Worm (Caenorhabditis elegans) whole organism, L4 larva: ENCODE data around the gene rpn-6.2.

Experiments used
- F26F4.8 ChIP-seq: fragments of 200-800 bp; sonication (Bioruptor generic); conservative IDR thresholded peaks from 2 replicates; pipeline ENCODE4 v1.3.6; 2022; ENCODE audit warnings: missing genetic modification characterization, missing compliant biosample characterization
- F37D6.2 ChIP-seq: sonication (generic microtip); optimal IDR thresholded peaks from 2 replicates; lab custom pipeline; 2016; ENCODE audit warnings: mild to moderate bottlenecking, missing genetic modification characterization, missing compliant biosample characterization
- Y48G9A.11 ChIP-seq: fragments of 200-800 bp; sonication (Bioruptor generic); IDR thresholded peaks from 2 replicates; pipeline ENCODE4 v1.3.6; 2022; ENCODE audit warnings: missing genetic modification reagents, missing genetic modification characterization, missing compliant biosample characterization
- ZK337.2 ChIP-seq: fragments of 200-800 bp; sonication (Bioruptor generic); IDR thresholded peaks from 2 replicates; pipeline ENCODE4 v1.3.6; 2022; ENCODE audit warnings: missing genetic modification reagents, missing genetic modification characterization, missing compliant biosample characterization
- ZK546.5 ChIP-seq, 2 experiments: sonication (generic microtip); optimal IDR thresholded peaks; 2 replicates each; lab custom pipeline; 2017; ENCODE audit warnings: missing biosample characterization in 2 of 2, missing genetic modification characterization in 2 of 2
- ceh-28 ChIP-seq: fragments of 150-350 bp; optimal IDR thresholded peaks from 2 replicates; lab custom pipeline; 2014; ENCODE audit warnings: missing biosample characterization, missing genetic modification reagents, missing genetic modification characterization
- ceh-62 ChIP-seq: sonication (generic microtip); optimal IDR thresholded peaks from 2 replicates; lab custom pipeline; 2017; ENCODE audit warnings: missing biosample characterization, missing genetic modification characterization
- ceh-82 ChIP-seq: sonication (generic microtip); optimal IDR thresholded peaks from 2 replicates; lab custom pipeline; 2017; ENCODE audit warnings: missing biosample characterization, missing genetic modification characterization
- ces-1 ChIP-seq: fragments of 150-350 bp; sonication (generic microtip); optimal IDR thresholded peaks from 4 replicates; lab custom pipeline; 2014; ENCODE audit warnings: missing biosample characterization, missing genetic modification reagents, missing genetic modification characterization
- ctbp-1 ChIP-seq: fragments of 200-800 bp; sonication (Bioruptor generic); IDR thresholded peaks from 2 replicates; pipeline ENCODE4 v1.3.6; 2022; ENCODE audit warnings: missing genetic modification reagents, missing genetic modification characterization, missing compliant biosample characterization
- daf-8 ChIP-seq: fragments of 200-800 bp; sonication (Bioruptor generic); IDR thresholded peaks from 2 replicates; pipeline ENCODE4 v1.3.6; 2022; ENCODE audit warnings: missing genetic modification characterization, missing compliant biosample characterization
- dmd-6 ChIP-seq: fragments of 200-800 bp; sonication (Bioruptor generic); IDR thresholded peaks from 2 replicates; pipeline ENCODE4 v1.3.6; 2022; ENCODE audit warnings: missing genetic modification reagents, missing genetic modification characterization, missing compliant biosample characterization
- dmd-8 ChIP-seq: fragments of 200-800 bp; sonication (Bioruptor generic); IDR thresholded peaks from 2 replicates; pipeline ENCODE4 v1.3.6; 2022; ENCODE audit warnings: missing genetic modification characterization, missing compliant biosample characterization
- dve-1 ChIP-seq: sonication (generic microtip); optimal IDR thresholded peaks from 2 replicates; lab custom pipeline; 2017; ENCODE audit warnings: antibody characterized with exemption, mild to moderate bottlenecking, missing genetic modification characterization, missing compliant biosample characterization; ENCODE audit not compliant: insufficient read depth
- egl-43 ChIP-seq: fragments of 200-800 bp; sonication (Bioruptor generic); IDR thresholded peaks from 2 replicates; pipeline ENCODE4 v1.3.6; 2022; ENCODE audit warnings: missing genetic modification reagents, missing genetic modification characterization, missing compliant biosample characterization
- fkh-10 ChIP-seq: fragments of 150-350 bp; optimal IDR thresholded peaks from 2 replicates; lab custom pipeline; 2014; ENCODE audit warnings: missing biosample characterization, missing genetic modification reagents, missing genetic modification characterization
- fos-1 ChIP-seq: fragments of 150-350 bp; optimal IDR thresholded peaks from 2 replicates; lab custom pipeline; 2014; ENCODE audit warnings: missing biosample characterization, missing genetic modification characterization
- hif-1 ChIP-seq, 2 experiments: sonication (generic microtip); optimal IDR thresholded peaks; 2 replicates each; lab custom pipeline; 2016 to 2017; ENCODE audit warnings: missing compliant biosample characterization in 2 of 2, missing genetic modification characterization in 2 of 2, missing genetic modification reagents in 2 of 2, missing genotype in 2 of 2, mild to moderate bottlenecking in 1 of 2
- hlh-11 ChIP-seq: fragments of 200-800 bp; sonication (Bioruptor generic); optimal IDR thresholded peaks from 2 replicates; lab custom pipeline; 2018; ENCODE audit warnings: mild to moderate bottlenecking, missing genetic modification characterization, missing compliant biosample characterization
- hlh-30 ChIP-seq: sonication (generic microtip); optimal IDR thresholded peaks from 2 replicates; lab custom pipeline; 2017; ENCODE audit warnings: antibody characterized with exemption, mild to moderate bottlenecking, missing genetic modification characterization, missing compliant biosample characterization; ENCODE audit not compliant: insufficient read depth
- hmg-1.1 ChIP-seq: fragments of 200-800 bp; sonication (Bioruptor generic); IDR thresholded peaks from 2 replicates; pipeline ENCODE4 v1.3.6; 2022; ENCODE audit warnings: missing genetic modification reagents, missing genetic modification characterization, missing compliant biosample characterization
- lim-7 ChIP-seq: fragments of 200-800 bp; sonication (Bioruptor generic); IDR thresholded peaks from 2 replicates; pipeline ENCODE4 v1.3.6; 2022; ENCODE audit warnings: missing genetic modification characterization, missing compliant biosample characterization
- lsy-2 ChIP-seq, 2 experiments: fragments of 150-350 bp in 1 of 2; sonication (generic microtip) in 1 of 2; optimal IDR thresholded peaks; 2 replicates each; lab custom pipeline; 2014 to 2017; ENCODE audit warnings: missing biosample characterization in 2 of 2, missing genetic modification characterization in 2 of 2
- madf-5 ChIP-seq, 2 experiments: fragments of 200-800 bp; sonication (Bioruptor generic); IDR thresholded peaks; 2 replicates each; pipeline ENCODE4 v1.3.6; 2022; ENCODE audit warnings: missing compliant biosample characterization in 2 of 2, missing genetic modification characterization in 2 of 2
- mdl-1 ChIP-seq, 2 experiments: fragments of 150-350 bp in 1 of 2; sonication (generic microtip) in 1 of 2; optimal IDR thresholded peaks; 2 replicates each; lab custom pipeline; 2014 to 2017; ENCODE audit warnings: missing biosample characterization in 2 of 2, missing genetic modification characterization in 2 of 2
- mep-1 ChIP-seq: fragments of 150-350 bp; sonication (generic microtip); optimal IDR thresholded peaks from 3 replicates; lab custom pipeline; 2014; ENCODE audit warnings: missing biosample characterization, missing genetic modification characterization
- mes-2 ChIP-seq: sonication (generic microtip); optimal IDR thresholded peaks from 2 replicates; lab custom pipeline; 2016; ENCODE audit warnings: missing genotype, mild to moderate bottlenecking, missing genetic modification characterization, missing compliant biosample characterization; ENCODE audit not compliant: poor library complexity, severe bottlenecking
- mxl-3 ChIP-seq: fragments of 200-800 bp; sonication (Bioruptor generic); optimal IDR thresholded peaks from 2 replicates; lab custom pipeline; 2018; ENCODE audit warnings: mild to moderate bottlenecking, missing genetic modification characterization, missing compliant biosample characterization
- nhr-10 ChIP-seq: fragments of 150-350 bp; optimal IDR thresholded peaks from 2 replicates; lab custom pipeline; 2014; ENCODE audit warnings: missing biosample characterization, missing genetic modification characterization
- nhr-11 ChIP-seq: fragments of 150-350 bp; optimal IDR thresholded peaks from 2 replicates; lab custom pipeline; 2014; ENCODE audit warnings: missing biosample characterization, missing genetic modification characterization
- nhr-25 ChIP-seq: sonication (generic microtip); optimal IDR thresholded peaks from 2 replicates; lab custom pipeline; 2017; ENCODE audit warnings: missing genetic modification characterization, mild to moderate bottlenecking, missing compliant biosample characterization, antibody characterized with exemption, moderate library complexity, borderline replicate concordance; ENCODE audit not compliant: insufficient read depth
- nhr-28 ChIP-seq: fragments of 150-350 bp; optimal IDR thresholded peaks from 2 replicates; lab custom pipeline; 2014; ENCODE audit warnings: missing biosample characterization, missing genetic modification characterization
- nhr-76 ChIP-seq: fragments of 150-350 bp; optimal IDR thresholded peaks from 2 replicates; lab custom pipeline; 2014; ENCODE audit warnings: missing biosample characterization, missing genetic modification characterization
- pha-4 ChIP-seq, 2 experiments: fragments of 150-350 bp in 1 of 2; fragments of 200-800 bp in 1 of 2; sonication (Bioruptor generic) in 1 of 2; IDR thresholded peaks in 1 of 2; optimal IDR thresholded peaks in 1 of 2; 2 replicates each; pipeline versions ENCODE4 v1.3.6 to Lab custom; 2014 to 2022; ENCODE audit warnings: missing genetic modification characterization in 2 of 2, missing genetic modification reagents in 2 of 2, missing biosample characterization in 1 of 2, missing compliant biosample characterization in 1 of 2
- rbr-2 ChIP-seq: sonication (generic microtip); optimal IDR thresholded peaks from 2 replicates; lab custom pipeline; 2016; ENCODE audit warnings: missing genotype, missing genetic modification characterization, missing compliant biosample characterization
- set-16 ChIP-seq: fragments of 200-800 bp; sonication (Bioruptor generic); IDR thresholded peaks from 2 replicates; pipeline ENCODE4 v1.3.6; 2022; ENCODE audit warnings: missing genetic modification reagents, missing genetic modification characterization, missing compliant biosample characterization
- snpc-1.2 ChIP-seq: fragments of 200-800 bp; sonication (Bioruptor generic); IDR thresholded peaks from 2 replicates; pipeline ENCODE4 v1.3.6; 2022; ENCODE audit warnings: missing genetic modification reagents, missing genetic modification characterization, missing compliant biosample characterization
- snpc-4 ChIP-seq: fragments of 150-350 bp; optimal IDR thresholded peaks from 2 replicates; lab custom pipeline; 2014; ENCODE audit warnings: missing biosample characterization, missing genetic modification characterization
- spr-3 ChIP-seq: fragments of 200-800 bp; sonication (Bioruptor generic); optimal IDR thresholded peaks from 2 replicates; lab custom pipeline; 2018; ENCODE audit warnings: mild to moderate bottlenecking, missing genetic modification characterization, missing compliant biosample characterization
- tra-1 ChIP-seq: fragments of 200-800 bp; sonication (Bioruptor generic); IDR thresholded peaks from 2 replicates; pipeline ENCODE4 v1.3.6; 2022; ENCODE audit warnings: missing genetic modification reagents, missing genetic modification characterization, missing compliant biosample characterization
- unc-62 ChIP-seq, 3 experiments: fragments of 150-350 bp in 1 of 3; sonication (generic microtip); optimal IDR thresholded peaks in 2 of 3; peaks in 1 of 3; 1 replicate in 1 of 3; 2 replicates in 2 of 3; lab custom pipeline; 2014 to 2017; ENCODE audit warnings: missing biosample characterization in 3 of 3, missing genetic modification characterization in 3 of 3, missing genetic modification reagents in 3 of 3, missing genotype in 1 of 3
- vab-7 ChIP-seq: fragments of 200-800 bp; sonication (Bioruptor generic); IDR thresholded peaks from 2 replicates; pipeline ENCODE4 v1.3.6; 2022; ENCODE audit warnings: missing genetic modification reagents, missing genetic modification characterization, missing compliant biosample characterization
- zag-1 ChIP-seq: fragments of 150-350 bp; optimal IDR thresholded peaks from 2 replicates; lab custom pipeline; 2014; ENCODE audit warnings: missing biosample characterization, missing genetic modification characterization
- zfp-2 ChIP-seq: sonication (generic microtip); optimal IDR thresholded peaks from 2 replicates; lab custom pipeline; 2016; ENCODE audit warnings: mild to moderate bottlenecking, missing genetic modification characterization, missing compliant biosample characterization
- zfp-3 ChIP-seq: fragments of 200-800 bp; sonication (Bioruptor generic); conservative IDR thresholded peaks from 2 replicates; pipeline ENCODE4 v1.3.6; 2022; ENCODE audit warnings: missing genetic modification reagents, missing genetic modification characterization, missing compliant biosample characterization
- zip-2 ChIP-seq: fragments of 150-350 bp; optimal IDR thresholded peaks from 2 replicates; lab custom pipeline; 2014; ENCODE audit warnings: missing biosample characterization, missing genetic modification characterization
- ztf-11 ChIP-seq: fragments of 150-350 bp; optimal IDR thresholded peaks from 2 replicates; lab custom pipeline; 2014; ENCODE audit warnings: missing biosample characterization, missing genetic modification characterization
- ztf-7 ChIP-seq: fragments of 150-350 bp; optimal IDR thresholded peaks from 2 replicates; lab custom pipeline; 2014; ENCODE audit warnings: missing biosample characterization, missing genetic modification characterization

Gene rpn-6.2

ce11 chrIII:8983135-8983534, 18.7 kb downstream of the rpn-6.2 start:
- TF ChIP-seq egl-43 (GFP tag; lab: Robert Waterston, UW) (no peak), nhr-76 (no peak), tra-1 (GFP tag; lab: Robert Waterston, UW) (no peak), ceh-82 (tag; lab: Kevin White, UChicago) (no peak), madf-5 (GFP tag; IDR thresholded peaks at IDR 0.05; lab: Robert Waterston, UW) (no peak), zip-2 (tag; lab: Kevin White, UChicago) (no peak), lsy-2 (tag; optimal IDR thresholded peaks at IDR 0.05; lab: Kevin White, UChicago) (no peak), vab-7 (GFP tag; lab: Robert Waterston, UW) (no peak), dmd-8 (GFP tag; lab: Robert Waterston, UW) (no peak), snpc-1.2 (GFP tag; lab: Robert Waterston, UW) (no peak), nhr-28 (peak; percentile 19), Y48G9A.11 (GFP tag; lab: Robert Waterston, UW) (no peak), pha-4 (GFP tag; IDR thresholded peaks at IDR 0.05; lab: Robert Waterston, UW) (no peak), pha-4 (tag; optimal IDR thresholded peaks at IDR 0.05; lab: Kevin White, UChicago) (no peak), dmd-6 (GFP tag; lab: Robert Waterston, UW) (no peak; the same call in 1 of the 2 replicates), snpc-4 (tag; lab: Kevin White, UChicago) (no peak), zfp-2 (no peak), ZK546.5 (tag; optimal IDR thresholded peaks at IDR 0.05; lab: Kevin White, UChicago) (no peak), mdl-1 (tag; optimal IDR thresholded peaks at IDR 0.05; lab: Kevin White, UChicago) (no peak), mxl-3 (GFP tag; lab: Kevin White, UChicago) (peak; percentile 6), ctbp-1 (GFP tag; lab: Robert Waterston, UW) (0 out of 2 replicates have a peak, but pooled peaks have one; percentile 11), daf-8 (GFP tag; lab: Robert Waterston, UW) (no peak), nhr-10 (tag; lab: Kevin White, UChicago) (no peak), F26F4.8 (GFP tag; lab: Robert Waterston, UW) (no peak), fos-1 (tag; lab: Kevin White, UChicago) (no peak), spr-3 (GFP tag; lab: Kevin White, UChicago) (no peak), unc-62 (GFP tag; optimal IDR thresholded peaks at IDR 0.05 in 1 of 2; lab: Kevin White, UChicago) (peak in 1 of 2 experiments; percentile 96), unc-62 (tag; optimal IDR thresholded peaks at IDR 0.05; lab: Kevin White, UChicago) (no peak), ceh-62 (no peak), fkh-10 (GFP tag; lab: Kevin White, UChicago) (no peak), F37D6.2 (tag; lab: Kevin White, UChicago) (no peak), ztf-11 (tag; lab: Kevin White, UChicago) (no peak), zfp-3 (GFP tag; lab: Robert Waterston, UW) (no peak), zag-1 (tag; lab: Kevin White, UChicago) (no peak), nhr-25 (tag; lab: Kevin White, UChicago) (peak; percentile 41), ZK337.2 (GFP tag; lab: Robert Waterston, UW) (no peak), ceh-28 (tag; lab: Kevin White, UChicago) (no peak)

- TF ChIP-seq set-16 (GFP tag; lab: Robert Waterston, UW) (peak; percentile 39), mep-1 (tag; lab: Kevin White, UChicago) (peak; percentile 62), lim-7 (GFP tag; lab: Robert Waterston, UW) (no peak), lsy-2 (tag; optimal IDR thresholded peaks at IDR 0.05; lab: Kevin White, UChicago) (peak in 1 of 2 experiments; percentile 76), ztf-7 (tag; lab: Kevin White, UChicago) (no peak), nhr-28 (peak; percentile 14), rbr-2 (tag; lab: Kevin White, UChicago) (peak; percentile 52), hlh-11 (peak; percentile 54), nhr-11 (tag; lab: Kevin White, UChicago) (peak; percentile 41), hlh-30 (tag; lab: Kevin White, UChicago) (peak; percentile 32), fos-1 (tag; lab: Kevin White, UChicago) (no peak), hif-1 (tag; optimal IDR thresholded peaks at IDR 0.05; lab: Kevin White, UChicago) (peak in 1 of 2 experiments; percentile 9), dve-1 (tag; lab: Kevin White, UChicago) (no peak), fkh-10 (GFP tag; lab: Kevin White, UChicago) (peak; percentile 70), hmg-1.1 (GFP tag; lab: Robert Waterston, UW) (peak; percentile 40; the same call in 1 of the 2 replicates), ces-1 (GFP tag; lab: Kevin White, UChicago) (peak; percentile 51), mes-2 (peak; percentile 41), ctbp-1 (GFP tag; lab: Robert Waterston, UW) (peak; percentile 76)
Measured at ce11 chrIII:8981847-8982479, 19.8 kb downstream of the rpn-6.2 start, which contains the start of gene pde-2. Gene pde-2 (minus strand): TSS chrIII:8981897.
